Fruit fly (Drosophila melanogaster) whole organism, embryonic: Measurements from ENCODE around the gene spel1.

ENCODE experiments used
- Bdp1 ChIP-seq: fragments of 200-800 bp; sonication (Bioruptor generic); optimal IDR thresholded peaks from 3 replicates; lab custom pipeline; 2016; ENCODE audit warnings: missing biosample characterization, missing genetic modification characterization
- Bteb2 ChIP-seq: fragments of 200-800 bp; sonication (Bioruptor generic); optimal IDR thresholded peaks from 2 replicates; lab custom pipeline; 2016; ENCODE audit warnings: missing biosample characterization, missing genetic modification characterization
- CG10209 ChIP-seq: fragments of 200-800 bp; sonication (Bioruptor generic); optimal IDR thresholded peaks from 3 replicates; lab custom pipeline; 2017; ENCODE audit warnings: missing biosample characterization, mild to moderate bottlenecking, missing genetic modification characterization, missing genetic modification reagents
- CG1024 ChIP-seq: fragments of 200-800 bp; sonication (Bioruptor generic); IDR thresholded peaks from 2 replicates; pipeline ENCODE4 v1.3.6; 2022; ENCODE audit warnings: missing biosample characterization, missing genetic modification characterization
- CG10366 ChIP-seq: fragments of 200-800 bp; sonication (Bioruptor generic); IDR thresholded peaks from 2 replicates; pipeline ENCODE4 v1.3.6; 2022; ENCODE audit warnings: missing biosample characterization, missing genetic modification characterization
- CG11456 ChIP-seq: fragments of 200-800 bp; sonication (Bioruptor generic); IDR thresholded peaks from 3 replicates; pipeline ENCODE4 v1.3.6; 2022; ENCODE audit warnings: missing biosample characterization, missing genetic modification characterization
- CG13424 ChIP-seq: fragments of 200-800 bp; sonication (Bioruptor generic); optimal IDR thresholded peaks from 2 replicates; lab custom pipeline; 2019; ENCODE audit warnings: missing biosample characterization, mild to moderate bottlenecking, missing genetic modification characterization, moderate library complexity
- CG15269 ChIP-seq: fragments of 200-800 bp; sonication (Bioruptor generic); optimal IDR thresholded peaks from 2 replicates; lab custom pipeline; 2018; ENCODE audit warnings: missing biosample characterization, mild to moderate bottlenecking, missing genetic modification characterization, moderate library complexity
- CG1603 ChIP-seq: fragments of 200-800 bp; sonication (Bioruptor generic); optimal IDR thresholded peaks from 2 replicates; lab custom pipeline; 2019; ENCODE audit warnings: missing biosample characterization, mild to moderate bottlenecking, missing genetic modification characterization, moderate library complexity
- CG16815 ChIP-seq: fragments of 200-800 bp; sonication (Bioruptor generic); optimal IDR thresholded peaks from 3 replicates; lab custom pipeline; 2017; ENCODE audit warnings: missing biosample characterization, mild to moderate bottlenecking, missing genetic modification characterization
- CG18011 ChIP-seq: fragments of 200-800 bp; sonication (Bioruptor generic); optimal IDR thresholded peaks from 2 replicates; lab custom pipeline; 2017; ENCODE audit warnings: missing biosample characterization, missing genetic modification characterization, mild to moderate bottlenecking, moderate library complexity, missing genotype
- CG31388 ChIP-seq: fragments of 200-800 bp; sonication (Bioruptor generic); optimal IDR thresholded peaks from 2 replicates; lab custom pipeline; 2016; ENCODE audit warnings: missing biosample characterization, missing genetic modification characterization
- CG32532 ChIP-seq: fragments of 200-800 bp; sonication (Bioruptor generic); IDR thresholded peaks from 2 replicates; pipeline ENCODE4 v1.3.6; 2022; ENCODE audit warnings: missing biosample characterization, missing genetic modification characterization
- CG4404 ChIP-seq: fragments of 200-800 bp; sonication (Bioruptor generic); IDR thresholded peaks from 2 replicates; pipeline ENCODE4 v1.3.6; 2022; ENCODE audit warnings: missing biosample characterization, missing genetic modification characterization
- CG4820 ChIP-seq: fragments of 200-800 bp; sonication (Bioruptor generic); optimal IDR thresholded peaks from 3 replicates; lab custom pipeline; 2016; ENCODE audit warnings: missing biosample characterization, missing genetic modification characterization
- CG7372 ChIP-seq: fragments of 200-800 bp; sonication (Bioruptor generic); IDR thresholded peaks from 2 replicates; pipeline ENCODE4 v1.3.6; 2022; ENCODE audit warnings: missing biosample characterization, missing genetic modification characterization
- CG7987 ChIP-seq: fragments of 200-800 bp; sonication (Bioruptor generic); optimal IDR thresholded peaks from 2 replicates; lab custom pipeline; 2018; ENCODE audit warnings: missing biosample characterization, mild to moderate bottlenecking, missing genetic modification characterization, moderate library complexity
- CG8765 ChIP-seq: fragments of 200-800 bp; sonication (Bioruptor generic); IDR thresholded peaks from 2 replicates; pipeline ENCODE4 v1.3.6; 2022; ENCODE audit warnings: missing biosample characterization, missing genetic modification characterization
- Chrac-16 ChIP-seq: fragments of 200-800 bp; sonication (Bioruptor generic); optimal IDR thresholded peaks from 3 replicates; lab custom pipeline; 2016; ENCODE audit warnings: missing biosample characterization, missing genetic modification characterization
- Dip3 ChIP-seq: fragments of 200-800 bp; sonication (Bioruptor generic); optimal IDR thresholded peaks from 3 replicates; lab custom pipeline; 2016; ENCODE audit warnings: missing biosample characterization, missing genetic modification characterization
- E2f1 ChIP-seq: fragments of 200-800 bp; sonication (Bioruptor generic); IDR thresholded peaks from 2 replicates; pipeline ENCODE4 v1.3.6; 2022; ENCODE audit warnings: missing biosample characterization, missing genetic modification characterization
- Fer3 ChIP-seq: fragments of 200-800 bp; sonication (Bioruptor generic); optimal IDR thresholded peaks from 2 replicates; lab custom pipeline; 2018; ENCODE audit warnings: missing biosample characterization, mild to moderate bottlenecking, missing genetic modification characterization, moderate library complexity
- GATAe ChIP-seq: fragments of 200-800 bp; sonication (Bioruptor generic); conservative IDR thresholded peaks from 2 replicates; pipeline ENCODE4 v1.3.6; 2022; ENCODE audit warnings: missing biosample characterization, missing genetic modification characterization
- HLH3B ChIP-seq: fragments of 200-800 bp; sonication (Bioruptor generic); IDR thresholded peaks from 2 replicates; pipeline ENCODE4 v1.3.6; 2022; ENCODE audit warnings: missing biosample characterization, missing genetic modification characterization
- Lim3 ChIP-seq: fragments of 200-800 bp; sonication (Bioruptor generic); IDR thresholded peaks from 2 replicates; pipeline ENCODE4 v1.3.6; 2022; ENCODE audit warnings: missing biosample characterization, missing genetic modification characterization
- Lpt ChIP-seq: fragments of >200 bp; optimal IDR thresholded peaks from 2 replicates; lab custom pipeline; 2018; ENCODE audit warnings: missing biosample characterization, missing genetic modification characterization
- MESR4 ChIP-seq: fragments of 200-800 bp; sonication (Bioruptor generic); optimal IDR thresholded peaks from 2 replicates; lab custom pipeline; 2018; ENCODE audit warnings: missing biosample characterization, mild to moderate bottlenecking, missing genetic modification characterization, moderate library complexity
- Mad ChIP-seq: fragments of 200-800 bp; sonication (Bioruptor generic); optimal IDR thresholded peaks from 2 replicates; lab custom pipeline; 2016; ENCODE audit warnings: missing biosample characterization, missing genetic modification characterization
- Myb ChIP-seq: fragments of 200-800 bp; sonication (Bioruptor generic); optimal IDR thresholded peaks from 2 replicates; lab custom pipeline; 2016; ENCODE audit warnings: missing biosample characterization, missing genetic modification characterization
- NC2α ChIP-seq: fragments of 200-800 bp; sonication (Bioruptor generic); optimal IDR thresholded peaks from 2 replicates; lab custom pipeline; 2016; ENCODE audit warnings: missing biosample characterization, missing genetic modification characterization
- Oli ChIP-seq: fragments of 200-800 bp; sonication (Bioruptor generic); optimal IDR thresholded peaks from 2 replicates; lab custom pipeline; 2018; ENCODE audit warnings: missing biosample characterization, mild to moderate bottlenecking, missing genetic modification characterization, moderate library complexity
- Ptx1 ChIP-seq: fragments of 200-800 bp; sonication (Bioruptor generic); IDR thresholded peaks from 2 replicates; pipeline ENCODE4 v1.3.6; 2022; ENCODE audit warnings: missing biosample characterization, missing genetic modification characterization
- Six4 ChIP-seq: fragments of 200-800 bp; sonication (Bioruptor generic); optimal IDR thresholded peaks from 2 replicates; lab custom pipeline; 2016; ENCODE audit warnings: missing biosample characterization, missing genetic modification characterization
- Vsx1 ChIP-seq: fragments of 200-800 bp; sonication (Bioruptor generic); optimal IDR thresholded peaks from 2 replicates; lab custom pipeline; 2017; ENCODE audit warnings: missing biosample characterization, mild to moderate bottlenecking, missing genetic modification characterization, missing genetic modification reagents
- az2 ChIP-seq: fragments of 200-800 bp; sonication (Bioruptor generic); optimal IDR thresholded peaks from 3 replicates; lab custom pipeline; 2016; ENCODE audit warnings: missing biosample characterization, missing genetic modification characterization
- bcd ChIP-seq: fragments of 200-800 bp; sonication (Bioruptor generic); optimal IDR thresholded peaks from 2 replicates; lab custom pipeline; 2017; ENCODE audit warnings: missing biosample characterization, mild to moderate bottlenecking, missing genetic modification characterization
- caup ChIP-seq: fragments of 200-800 bp; sonication (Bioruptor generic); optimal IDR thresholded peaks from 3 replicates; lab custom pipeline; 2017; ENCODE audit warnings: missing biosample characterization, mild to moderate bottlenecking, missing genetic modification characterization, moderate library complexity; ENCODE audit not compliant: severe bottlenecking
- chn ChIP-seq: fragments of 200-800 bp; sonication (Bioruptor generic); optimal IDR thresholded peaks from 2 replicates; lab custom pipeline; 2016; ENCODE audit warnings: missing biosample characterization, missing genetic modification characterization
- dm ChIP-seq: fragments of 200-800 bp; sonication (Bioruptor generic); optimal IDR thresholded peaks from 3 replicates; lab custom pipeline; 2016; ENCODE audit warnings: missing biosample characterization, missing genetic modification characterization
- emc ChIP-seq: fragments of 200-800 bp; sonication (Bioruptor generic); optimal IDR thresholded peaks from 2 replicates; lab custom pipeline; 2016; ENCODE audit warnings: missing biosample characterization, missing genetic modification characterization
- ewg ChIP-seq: fragments of 200-800 bp; sonication (Bioruptor generic); optimal IDR thresholded peaks from 3 replicates; lab custom pipeline; 2017; ENCODE audit warnings: mild to moderate bottlenecking, missing biosample characterization, missing genetic modification reagents, missing genetic modification characterization
- jumu ChIP-seq: fragments of 200-800 bp; sonication (Bioruptor generic); optimal IDR thresholded peaks from 3 replicates; lab custom pipeline; 2016; ENCODE audit warnings: missing biosample characterization, missing genetic modification characterization
- luna ChIP-seq: fragments of 200-800 bp; sonication (Bioruptor generic); optimal IDR thresholded peaks from 2 replicates; lab custom pipeline; 2016; ENCODE audit warnings: missing biosample characterization, missing genetic modification characterization
- pita ChIP-seq: fragments of 200-800 bp; sonication (Bioruptor generic); optimal IDR thresholded peaks from 2 replicates; lab custom pipeline; 2017; ENCODE audit warnings: missing biosample characterization, mild to moderate bottlenecking, missing genetic modification characterization
- salm ChIP-seq: fragments of 200-800 bp; sonication (Bioruptor generic); optimal IDR thresholded peaks from 2 replicates; lab custom pipeline; 2018; ENCODE audit warnings: missing biosample characterization, mild to moderate bottlenecking, missing genetic modification characterization
- so ChIP-seq: fragments of 200-800 bp; sonication (Bioruptor generic); IDR thresholded peaks from 3 replicates; pipeline ENCODE4 v1.3.6; 2022; ENCODE audit warnings: missing biosample characterization, missing genetic modification characterization
- toy ChIP-seq: fragments of 200-800 bp; sonication (Bioruptor generic); IDR thresholded peaks from 2 replicates; pipeline ENCODE4 v1.3.6; 2022; ENCODE audit warnings: missing biosample characterization, missing genetic modification characterization
- trh ChIP-seq: fragments of 200-800 bp; sonication (Bioruptor generic); optimal IDR thresholded peaks from 2 replicates; lab custom pipeline; 2016; ENCODE audit warnings: missing biosample characterization, missing genetic modification characterization
- unpg ChIP-seq: fragments of 200-800 bp; sonication (Bioruptor generic); optimal IDR thresholded peaks from 3 replicates; lab custom pipeline; 2018; ENCODE audit warnings: missing biosample characterization, mild to moderate bottlenecking, missing genetic modification characterization, moderate library complexity
- z ChIP-seq: fragments of 200-800 bp; sonication (Bioruptor generic); IDR thresholded peaks from 3 replicates; pipeline ENCODE4 v1.3.6; 2022; ENCODE audit warnings: missing biosample characterization, missing genetic modification characterization
- zf30C ChIP-seq: fragments of 200-800 bp; sonication (Bioruptor generic); optimal IDR thresholded peaks from 3 replicates; lab custom pipeline; 2018; ENCODE audit warnings: missing biosample characterization, mild to moderate bottlenecking, missing genetic modification characterization
- zfh1 ChIP-seq: fragments of 200-800 bp; sonication (Bioruptor generic); IDR thresholded peaks from 3 replicates; pipeline ENCODE4 v1.3.6; 2022; ENCODE audit warnings: missing biosample characterization, missing genetic modification characterization

Gene spel1

DNA sequence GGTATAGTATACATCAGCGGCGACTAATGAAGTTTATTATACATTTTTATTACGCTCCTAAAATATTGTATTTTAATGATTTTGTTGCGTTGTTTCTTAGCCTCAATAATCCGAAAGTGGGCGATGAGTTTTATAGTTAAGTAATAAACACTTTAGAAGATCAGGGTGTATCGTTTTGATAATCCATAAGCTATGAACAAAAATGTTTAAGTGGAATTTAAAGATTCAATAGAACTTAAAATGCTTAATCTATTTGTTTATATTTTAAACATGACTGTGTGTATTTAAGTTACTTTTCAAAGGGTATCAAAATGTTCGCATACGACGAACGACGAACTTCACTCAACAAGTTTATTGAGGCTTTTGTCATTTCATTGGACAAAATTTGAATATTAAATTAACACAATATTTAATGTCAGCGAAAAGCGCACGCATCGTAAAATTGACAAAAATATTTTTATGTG, 10.4 kb downstream of the spel1 start (continued):
- TF ChIP-seq NC2α (GFP tag; lab: Kevin White, UChicago) (no peak), CG1024 (no peak), trh (GFP tag; lab: Kevin White, UChicago) (no peak), HLH3B (GFP tag; lab: Robert Waterston, UW) (peak; percentile 82), CG18011 (GFP tag; lab: Kevin White, UChicago) (peak; percentile 42), CG10366 (GFP tag; lab: Robert Waterston, UW) (peak; percentile 75), CG31388 (GFP tag; lab: Kevin White, UChicago) (no peak), zfh1 (peak; percentile 82), CG7987 (no peak), Lim3 (GFP tag; lab: Robert Waterston, UW) (peak; percentile 8; the same call in 1 of the 2 replicates), CG16815 (no peak), bcd (GFP tag; lab: Kevin White, UChicago) (peak; percentile 41), luna (GFP tag; lab: Kevin White, UChicago) (peak; percentile 47), z (GFP tag; lab: Robert Waterston, UW) (no peak), CG7372 (peak; percentile 66; the same call in 1 of the 2 replicates), toy (GFP tag; lab: Robert Waterston, UW) (no peak), CG4404 (GFP tag; lab: Robert Waterston, UW) (no peak), CG15269 (peak; percentile 89), Bdp1 (GFP tag; lab: Kevin White, UChicago) (peak; percentile 42), Myb (GFP tag; lab: Kevin White, UChicago) (peak; percentile 37), caup (GFP tag; lab: Kevin White, UChicago) (peak; percentile 25), Six4 (no peak), Ptx1 (GFP tag; lab: Robert Waterston, UW) (peak; percentile 89), Vsx1 (GFP tag; lab: Kevin White, UChicago) (peak; percentile 43), CG13424 (tag; lab: Kevin White, UChicago) (peak; percentile 89), CG8765 (GFP tag; lab: Robert Waterston, UW) (no peak), ewg (peak; percentile 43), Bteb2 (GFP tag; lab: Kevin White, UChicago) (peak; percentile 9), CG11456 (GFP tag; lab: Robert Waterston, UW) (peak; percentile 79; the same call in 2 of the 3 replicates), zf30C (GFP tag; lab: Kevin White, UChicago) (no peak), Dip3 (GFP tag; lab: Kevin White, UChicago) (peak; percentile 12), dm (GFP tag; lab: Kevin White, UChicago) (peak; percentile 45), Fer3 (peak; percentile 43), unpg (GFP tag; lab: Kevin White, UChicago) (peak; percentile 88), chn (GFP tag; lab: Kevin White, UChicago) (peak; percentile 61), CG10209 (GFP tag; lab: Kevin White, UChicago) (peak; percentile 61), jumu (GFP tag; lab: Kevin White, UChicago) (peak; percentile 14), E2f1 (GFP tag; lab: Robert Waterston, UW) (peak; percentile 61), salm (peak; percentile 79), so (GFP tag; lab: Robert Waterston, UW) (peak; percentile 66; the same call in 2 of the 3 replicates), CG4820 (GFP tag; lab: Kevin White, UChicago) (no peak), pita (no peak), Oli (tag; lab: Kevin White, UChicago) (peak; percentile 88), az2 (GFP tag; lab: Kevin White, UChicago) (peak; percentile 79), CG1603 (peak; percentile 76), CG32532 (peak; percentile 78), MESR4 (GFP tag; lab: Kevin White, UChicago) (no peak), Lpt (GFP tag; lab: Kevin White, UChicago) (no peak), Chrac-16 (peak; percentile 41), emc (GFP tag; lab: Kevin White, UChicago) (no peak), GATAe (GFP tag; lab: Robert Waterston, UW) (peak; percentile 15; the same call in 1 of the 2 replicates), Mad (peak; percentile 12)
